Worm (Caenorhabditis elegans) whole organism, mixed stage, embryonic: Measurements from ENCODE around the gene pat-12.

ENCODE experiments used
- blmp-1 ChIP-seq: fragments of 150-350 bp; optimal IDR thresholded peaks from 2 replicates; lab custom pipeline; 2014; ENCODE audit warnings: missing biosample characterization, missing genetic modification characterization
- ceh-43 ChIP-seq: fragments of 200-800 bp; sonication (Bioruptor generic); optimal IDR thresholded peaks from 2 replicates; lab custom pipeline; 2018; ENCODE audit warnings: mild to moderate bottlenecking, missing genetic modification characterization, moderate library complexity, missing compliant biosample characterization
- elt-3 ChIP-seq: fragments of 150-350 bp; optimal IDR thresholded peaks from 2 replicates; lab custom pipeline; 2014; ENCODE audit warnings: missing biosample characterization, missing genetic modification characterization
- flh-1 ChIP-seq: fragments of 200-800 bp; sonication (Bioruptor generic); optimal IDR thresholded peaks from 2 replicates; lab custom pipeline; 2018; ENCODE audit warnings: mild to moderate bottlenecking, missing genetic modification characterization, moderate library complexity, missing compliant biosample characterization
- nhr-12 ChIP-seq: fragments of 150-350 bp; optimal IDR thresholded peaks from 2 replicates; lab custom pipeline; 2014; ENCODE audit warnings: missing biosample characterization, missing genetic modification characterization
- sptf-1 ChIP-seq: sonication (generic microtip); optimal IDR thresholded peaks from 2 replicates; lab custom pipeline; 2017; ENCODE audit warnings: mild to moderate bottlenecking, missing genetic modification characterization, moderate library complexity, missing compliant biosample characterization
- tbx-8 ChIP-seq: fragments of 200-800 bp; sonication (Bioruptor generic); optimal IDR thresholded peaks from 2 replicates; lab custom pipeline; 2018; ENCODE audit warnings: mild to moderate bottlenecking, missing genetic modification characterization, moderate library complexity, missing compliant biosample characterization
- ztf-11 ChIP-seq: fragments of 150-350 bp; optimal IDR thresholded peaks from 2 replicates; lab custom pipeline; 2014; ENCODE audit warnings: missing biosample characterization, missing genetic modification characterization

DNA sequence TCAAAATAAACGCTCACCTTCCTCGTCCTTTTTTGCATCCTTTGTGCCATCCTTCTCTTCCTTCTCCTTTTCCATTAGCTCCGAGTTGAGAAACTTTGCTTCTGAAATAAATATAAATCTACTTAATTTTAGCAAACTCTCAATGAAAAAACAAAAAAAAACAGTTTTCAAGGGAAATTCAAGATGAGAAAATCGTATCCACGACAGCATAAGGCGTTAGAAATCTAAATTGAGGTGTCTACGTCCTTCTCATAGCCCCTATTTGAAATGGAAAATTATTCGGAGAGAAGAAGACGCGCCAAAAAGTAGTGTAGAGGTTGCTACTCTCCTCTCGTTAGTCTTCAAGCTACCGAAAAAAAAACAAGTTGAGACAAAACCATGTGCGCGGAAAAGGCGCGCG, at the start of gene pat-12:
- TF ChIP-seq ztf-11 (tag; lab: Kevin White, UChicago) (no peak), blmp-1 (tag; lab: Kevin White, UChicago) (no peak), sptf-1 (no peak), tbx-8 (GFP tag; lab: Kevin White, UChicago) (no peak), flh-1 (GFP tag; lab: Kevin White, UChicago) (no peak), nhr-12 (tag; lab: Kevin White, UChicago) (no peak), ceh-43 (GFP tag; lab: Kevin White, UChicago) (no peak), elt-3 (no peak)
